Fruit fly (Drosophila melanogaster): Measurements from ENCODE around the gene CDK2AP1.

DNA sequence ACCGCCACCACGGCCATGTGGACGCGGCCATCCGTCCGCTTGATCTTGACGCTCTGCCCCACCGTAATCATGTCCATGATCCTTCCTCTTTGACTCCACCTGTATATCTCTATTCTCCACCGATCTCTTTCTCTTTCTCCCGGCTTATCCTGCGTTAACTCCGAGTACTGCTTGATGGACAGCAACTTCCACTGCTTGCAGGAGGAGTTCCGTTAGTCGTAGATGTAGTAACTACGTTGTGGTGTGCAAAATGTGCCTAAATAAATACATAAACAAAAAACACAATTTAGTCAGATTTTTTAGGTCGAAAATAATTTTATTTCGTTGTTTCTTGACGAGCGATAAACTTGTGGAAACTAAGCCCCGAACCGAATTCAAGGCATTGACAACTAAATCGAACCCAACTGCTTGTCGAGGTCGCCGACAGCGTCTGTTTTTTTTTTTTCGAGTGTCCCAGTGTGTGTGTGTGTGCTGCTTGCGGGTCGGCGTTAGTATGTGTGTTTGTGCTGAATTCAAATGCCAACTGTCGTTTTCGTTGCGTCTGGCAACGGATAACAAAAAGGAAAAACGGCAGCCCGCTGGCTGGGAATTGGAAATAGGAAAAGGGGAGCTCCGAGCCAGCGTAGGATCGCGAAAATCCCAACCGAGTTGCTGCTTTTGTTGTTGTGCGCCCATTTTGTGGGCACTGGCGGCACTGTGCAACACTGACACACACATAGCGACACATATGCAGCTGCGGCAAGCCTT is 1.6 kb upstream of the CDK2AP1 start:
- no peak for TF ChIP-seq Sin3A (optimal IDR thresholded peaks at IDR 0.05)
- TF ChIP-seq insv (optimal IDR thresholded peaks at IDR 0.05): no peak
- TF ChIP-seq h (optimal IDR thresholded peaks at IDR 0.05): no peak

Measured in Kc167 (cell line).